Worm (Caenorhabditis elegans): ENCODE results near the gene C28H8.3.

The C28H8.3 gene

ce11 chrIII:5900709-5901108 is 7.8 kb upstream of the C28H8.3 start:
- TF ChIP-seq ztf-4 (tag; optimal IDR thresholded peaks at IDR 0.05) (no peak), aha-1 (tag; optimal IDR thresholded peaks at IDR 0.05) (no peak), efl-1 (optimal IDR thresholded peaks at IDR 0.05) (no peak), efl-1 (GFP tag; optimal IDR thresholded peaks at IDR 0.05 in 1 of 2) (peak in 1 of 2 experiments; percentile 87)

ce11 chrIII:5902558-5902957 is 5.9 kb upstream of the C28H8.3 start:
- TF ChIP-seq swsn-7 (tag; optimal IDR thresholded peaks at IDR 0.05) (no peak), lin-14 (GFP tag; optimal IDR thresholded peaks at IDR 0.05) (peak; percentile 54)

DNA sequence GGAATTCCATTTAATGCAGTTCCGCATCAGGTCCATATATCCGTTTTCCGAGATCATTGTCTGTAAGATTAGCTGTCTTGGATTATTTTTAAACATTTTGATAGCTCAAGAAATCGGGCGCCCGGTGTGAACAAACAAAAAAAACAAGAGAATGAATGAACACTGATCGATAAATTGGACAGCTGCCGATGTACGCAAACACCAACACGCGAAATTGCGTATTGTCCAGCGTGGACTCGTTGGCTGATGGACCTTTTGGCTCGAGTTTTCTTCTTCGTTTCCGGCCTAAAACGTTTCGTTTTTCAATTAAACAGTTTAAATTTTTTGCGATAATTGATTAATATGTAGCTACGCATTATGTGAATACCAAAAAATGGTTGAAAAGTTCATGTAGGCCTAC is 2.4 kb upstream of the C28H8.3 start, which contains the start of gene dpff-1:
Gene dpff-1 (minus strand): TSS at position 288 of the 400 bp plus-strand sequence.
- TF ChIP-seq aha-1 (tag; optimal IDR thresholded peaks at IDR 0.05) (no peak), unc-62 (GFP tag; optimal IDR thresholded peaks at IDR 0.05) (no peak), fkh-10 (GFP tag; optimal IDR thresholded peaks at IDR 0.05) (no peak), efl-3 (GFP tag; optimal IDR thresholded peaks at IDR 0.05) (no peak), grh-1 (GFP tag; IDR thresholded peaks at IDR 0.05) (no peak), pax-3 (tag; optimal IDR thresholded peaks at IDR 0.05) (no peak), efl-1 (optimal IDR thresholded peaks at IDR 0.05) (peak; percentile 42 to 47), efl-1 (GFP tag; optimal IDR thresholded peaks at IDR 0.05 in 1 of 2) (peak; percentile 31 to 93), fos-1 (tag; optimal IDR thresholded peaks at IDR 0.05) (no peak), ceh-90 (tag; optimal IDR thresholded peaks at IDR 0.05) (no peak), dpl-1 (GFP tag; optimal IDR thresholded peaks at IDR 0.05) (peak; percentile 25 to 52 (median 37)), snu-23 (GFP tag; optimal IDR thresholded peaks at IDR 0.05) (peak; percentile 35), snpc-4 (tag; optimal IDR thresholded peaks at IDR 0.05) (no peak), fkh-4 (tag; optimal IDR thresholded peaks at IDR 0.05; ENCODE audit: borderline replicate concordance) (no peak), nhr-11 (tag; optimal IDR thresholded peaks at IDR 0.05) (no peak), tbx-2 (tag; optimal IDR thresholded peaks at IDR 0.05) (no peak), fkh-8 (tag; optimal IDR thresholded peaks at IDR 0.05) (no peak), pag-3 (tag; optimal IDR thresholded peaks at IDR 0.05; ENCODE audit: borderline replicate concordance, insufficient read depth) (no peak), mep-1 (tag; optimal IDR thresholded peaks at IDR 0.05) (no peak), elt-2 (tag; optimal IDR thresholded peaks at IDR 0.05) (no peak), zag-1 (tag; optimal IDR thresholded peaks at IDR 0.05) (no peak), lin-13 (GFP tag; optimal IDR thresholded peaks at IDR 0.05) (no peak), nhr-12 (tag; optimal IDR thresholded peaks at IDR 0.05) (no peak), skn-1 (tag; optimal IDR thresholded peaks at IDR 0.05) (no peak), zip-4 (GFP tag; optimal IDR thresholded peaks at IDR 0.05) (no peak), F16B12.6 (tag; optimal IDR thresholded peaks at IDR 0.05) (peak; percentile 89), sox-4 (tag; optimal IDR thresholded peaks at IDR 0.05) (no peak), ceh-8 (GFP tag; optimal IDR thresholded peaks at IDR 0.05) (no peak), tlp-1 (tag; optimal IDR thresholded peaks at IDR 0.05) (no peak), egl-13 (tag; optimal IDR thresholded peaks at IDR 0.05) (no peak), mef-2 (tag; optimal IDR thresholded peaks at IDR 0.05) (no peak), isw-1 (GFP tag; IDR thresholded peaks at IDR 0.05) (no peak), ama-1 (optimal IDR thresholded peaks at IDR 0.05) (no peak), lin-15B (tag; optimal IDR thresholded peaks at IDR 0.05) (no peak), nhr-77 (tag; optimal IDR thresholded peaks at IDR 0.05) (no peak), aly-2 (tag; optimal IDR thresholded peaks at IDR 0.05) (no peak), pqm-1 (tag; optimal IDR thresholded peaks at IDR 0.05) (no peak), nhr-71 (tag; optimal IDR thresholded peaks at IDR 0.05) (peak; percentile 38), jun-1 (tag; optimal IDR thresholded peaks at IDR 0.05) (no peak), ceh-63 (GFP tag; optimal IDR thresholded peaks at IDR 0.05) (no peak), ets-5 (GFP tag; IDR thresholded peaks at IDR 0.05) (no peak), sptf-1 (tag; optimal IDR thresholded peaks at IDR 0.05) (no peak), swsn-7 (tag; optimal IDR thresholded peaks at IDR 0.05) (no peak), egl-27 (tag; optimal IDR thresholded peaks at IDR 0.05) (no peak), C34B4.2 (tag; optimal IDR thresholded peaks at IDR 0.05) (no peak), lin-39 (tag; optimal IDR thresholded peaks at IDR 0.05) (no peak), nhr-20 (tag; optimal IDR thresholded peaks at IDR 0.05) (no peak), nhr-19 (GFP tag; conservative IDR thresholded peaks at IDR 0.05) (no peak), xbp-1 (tag; optimal IDR thresholded peaks at IDR 0.05) (no peak)
